Worm (Caenorhabditis elegans): ENCODE data around the gene Y22D7AL.10.

Gene Y22D7AL.10

DNA sequence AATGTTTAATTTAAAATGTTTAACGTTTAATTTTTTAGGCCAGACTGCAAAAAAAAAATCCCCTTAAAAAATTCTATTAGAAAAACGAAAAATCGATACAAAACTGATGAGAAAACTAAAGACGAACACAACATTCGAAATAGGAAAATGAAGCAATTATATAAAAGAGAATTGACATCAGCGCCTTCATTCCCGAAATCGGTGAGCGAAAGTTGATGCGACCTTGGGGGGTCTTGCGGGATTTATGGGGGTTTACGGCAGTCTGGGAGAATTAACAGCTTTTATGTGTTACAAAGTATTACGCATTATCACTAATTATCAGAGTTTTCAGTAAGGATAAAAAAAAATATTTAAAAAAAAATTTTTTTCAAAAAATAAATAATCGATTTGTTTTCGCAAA lies 4.3 kb downstream of the Y22D7AL.10 start:
- TF ChIP-seq blmp-1 (tag; optimal IDR thresholded peaks at IDR 0.05): peak; percentile 99
- no peak for TF ChIP-seq mep-1 (tag; optimal IDR thresholded peaks at IDR 0.05)

DNA sequence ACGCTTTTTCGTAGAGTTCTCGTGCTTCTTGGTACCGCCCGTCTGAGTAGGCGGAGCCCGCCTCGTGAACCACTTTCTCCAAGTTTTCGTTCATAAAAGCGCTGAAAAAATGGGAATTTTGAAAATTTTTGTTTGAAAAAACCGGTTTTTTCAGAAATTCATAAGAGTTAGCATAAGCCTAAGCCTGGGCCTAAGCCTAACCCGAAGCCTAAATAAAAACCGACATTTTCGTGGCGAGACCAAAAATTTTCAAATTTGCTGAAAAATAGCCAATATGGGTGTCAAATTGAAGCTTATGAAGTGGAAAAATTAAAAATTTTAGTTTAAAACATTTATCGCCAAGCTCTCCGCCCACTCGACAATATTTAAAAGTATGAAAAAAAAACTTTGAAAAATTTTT lies 4.8 kb downstream of the Y22D7AL.10 start, which contains the start of gene Y22D7AL.9:
Gene Y22D7AL.9, minus strand, starts transcription at position 101 of the 400 bp plus-strand sequence.
- TF ChIP-seq lin-39 (tag; optimal IDR thresholded peaks at IDR 0.05): no peak
- no peak for TF ChIP-seq fkh-4 (tag; optimal IDR thresholded peaks at IDR 0.05; ENCODE audit: borderline replicate concordance)
- TF ChIP-seq mep-1 (tag; optimal IDR thresholded peaks at IDR 0.05): no peak
- no peak for TF ChIP-seq alr-1 (tag; optimal IDR thresholded peaks at IDR 0.05; ENCODE audit: borderline replicate concordance)
- TF ChIP-seq irx-1 (tag; optimal IDR thresholded peaks at IDR 0.05): no peak
- TF ChIP-seq unc-98 (GFP tag; IDR thresholded peaks at IDR 0.05): no peak
- TF ChIP-seq mef-2 (tag; optimal IDR thresholded peaks at IDR 0.05): no peak
- TF ChIP-seq nhr-28 (tag; optimal IDR thresholded peaks at IDR 0.05): no peak
- no peak for TF ChIP-seq ceh-8 (GFP tag; optimal IDR thresholded peaks at IDR 0.05)
- no peak for TF ChIP-seq lin-15B (tag; optimal IDR thresholded peaks at IDR 0.05)
- TF ChIP-seq nhr-84 (tag; optimal IDR thresholded peaks at IDR 0.05): no peak
- TF ChIP-seq unc-86 (tag; optimal IDR thresholded peaks at IDR 0.05): no peak
- TF ChIP-seq skn-1 (tag; optimal IDR thresholded peaks at IDR 0.05): no peak
- TF ChIP-seq C16A3.4 (tag; optimal IDR thresholded peaks at IDR 0.05): no peak
- TF ChIP-seq nhr-19 (GFP tag; conservative IDR thresholded peaks at IDR 0.05): no peak
- no peak for TF ChIP-seq pax-3 (tag; optimal IDR thresholded peaks at IDR 0.05)
- TF ChIP-seq F16B12.6 (tag; optimal IDR thresholded peaks at IDR 0.05): no peak
- TF ChIP-seq hpl-2 (GFP tag; optimal IDR thresholded peaks at IDR 0.05): no peak
- TF ChIP-seq dpl-1 (GFP tag; optimal IDR thresholded peaks at IDR 0.05): no peak
- no peak for TF ChIP-seq ceh-82 (tag; optimal IDR thresholded peaks at IDR 0.05)

DNA sequence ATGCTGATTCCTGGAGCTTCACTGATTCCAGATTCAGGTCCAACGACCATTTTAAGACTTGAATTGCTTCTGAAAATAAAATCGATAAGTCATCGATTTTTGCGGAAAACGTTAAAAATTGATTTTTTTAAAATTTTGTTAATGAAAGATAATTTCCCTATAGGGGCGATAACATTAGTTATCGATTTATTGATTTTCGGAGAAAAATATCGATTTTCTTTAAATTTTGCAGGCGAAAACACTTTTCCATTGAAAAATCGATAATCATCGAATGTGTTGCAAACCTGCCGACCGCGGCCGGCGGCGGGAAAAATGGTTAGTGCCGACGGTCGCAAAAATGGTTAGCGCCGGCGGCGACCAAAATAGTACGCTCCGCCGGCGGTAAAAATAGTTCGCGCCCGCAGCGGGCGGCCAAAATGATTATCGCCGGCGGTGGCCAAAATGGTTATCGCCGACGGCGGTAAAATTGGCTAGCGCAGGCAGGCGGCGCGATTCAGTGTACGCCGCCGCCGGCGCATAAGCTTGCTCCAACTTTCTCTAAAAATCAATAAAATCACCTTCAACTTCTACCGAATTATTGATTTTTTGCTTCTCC lies 5.7 kb downstream of the Y22D7AL.10 start:
- TF ChIP-seq fos-1 (tag; optimal IDR thresholded peaks at IDR 0.05) (no peak), elt-3 (tag; optimal IDR thresholded peaks at IDR 0.05) (no peak), ces-1 (GFP tag; optimal IDR thresholded peaks at IDR 0.05) (no peak), ets-5 (GFP tag; IDR thresholded peaks at IDR 0.05) (no peak), pag-3 (tag; optimal IDR thresholded peaks at IDR 0.05; ENCODE audit: borderline replicate concordance, insufficient read depth) (no peak), snu-23 (GFP tag; optimal IDR thresholded peaks at IDR 0.05) (no peak), jun-1 (tag; optimal IDR thresholded peaks at IDR 0.05) (no peak), lin-35 (GFP tag; optimal IDR thresholded peaks at IDR 0.05) (no peak), lin-39 (tag; optimal IDR thresholded peaks at IDR 0.05) (no peak), tlp-1 (tag; optimal IDR thresholded peaks at IDR 0.05) (no peak), nhr-47 (tag; optimal IDR thresholded peaks at IDR 0.05) (no peak), egl-27 (tag; optimal IDR thresholded peaks at IDR 0.05) (no peak), elt-2 (tag; optimal IDR thresholded peaks at IDR 0.05) (no peak), dsc-1 (tag; optimal IDR thresholded peaks at IDR 0.05) (no peak), alr-1 (tag; optimal IDR thresholded peaks at IDR 0.05; ENCODE audit: borderline replicate concordance) (no peak)

DNA sequence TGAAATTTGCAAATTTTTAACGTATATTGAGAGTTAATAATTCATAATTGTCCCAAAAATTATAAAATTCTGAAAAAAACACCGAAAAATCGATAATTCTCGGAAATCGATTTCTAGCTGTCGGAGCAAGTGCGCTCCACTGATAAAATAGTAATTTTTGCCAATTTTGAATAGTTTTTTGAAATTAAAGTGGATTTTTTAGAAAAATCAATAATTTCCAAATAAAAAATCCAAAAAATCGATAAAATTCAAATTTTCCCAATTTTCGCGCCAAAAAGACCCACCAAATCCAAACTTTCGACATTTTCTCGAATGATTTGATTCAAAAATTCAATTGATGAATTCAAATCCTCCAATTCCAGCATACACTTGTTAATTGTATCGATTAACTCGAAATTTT lies 7.8 kb downstream of the Y22D7AL.10 start:
- TF ChIP-seq zag-1 (tag; optimal IDR thresholded peaks at IDR 0.05): no peak
- no peak for TF ChIP-seq ceh-90 (tag; optimal IDR thresholded peaks at IDR 0.05)
- TF ChIP-seq nhr-20 (tag; optimal IDR thresholded peaks at IDR 0.05): no peak
- no peak for TF ChIP-seq swsn-7 (tag; optimal IDR thresholded peaks at IDR 0.05)
- no peak for TF ChIP-seq blmp-1 (tag; optimal IDR thresholded peaks at IDR 0.05)
- TF ChIP-seq nhr-84 (tag; optimal IDR thresholded peaks at IDR 0.05): no peak
- TF ChIP-seq nhr-76 (tag; optimal IDR thresholded peaks at IDR 0.05): no peak
- TF ChIP-seq pag-3 (tag; optimal IDR thresholded peaks at IDR 0.05; ENCODE audit: borderline replicate concordance, insufficient read depth): no peak
- TF ChIP-seq sptf-1 (tag; optimal IDR thresholded peaks at IDR 0.05): no peak
- TF ChIP-seq lin-14 (GFP tag; optimal IDR thresholded peaks at IDR 0.05): no peak
- no peak for TF ChIP-seq pax-3 (tag; optimal IDR thresholded peaks at IDR 0.05)
- no peak for TF ChIP-seq ama-1 (optimal IDR thresholded peaks at IDR 0.05)
- TF ChIP-seq dsc-1 (tag; optimal IDR thresholded peaks at IDR 0.05): no peak
- TF ChIP-seq dpl-1 (GFP tag; optimal IDR thresholded peaks at IDR 0.05): no peak
- TF ChIP-seq aly-2 (tag; optimal IDR thresholded peaks at IDR 0.05): no peak
- TF ChIP-seq ceh-82 (tag; optimal IDR thresholded peaks at IDR 0.05): no peak
- no peak for TF ChIP-seq alr-1 (tag; optimal IDR thresholded peaks at IDR 0.05; ENCODE audit: borderline replicate concordance)
